Worm (Caenorhabditis elegans) whole organism, young adult: ENCODE data around the gene T22C8.1.

Experiments
- B0035.1 ChIP-seq: sonication (generic microtip); optimal IDR thresholded peaks from 2 replicates; lab custom pipeline; 2016; ENCODE audit warnings: missing genetic modification characterization, mild to moderate bottlenecking, missing compliant biosample characterization, missing genotype, missing genetic modification reagents
- C17E4.6 ChIP-seq: fragments of 200-800 bp; sonication (Bioruptor generic); IDR thresholded peaks from 2 replicates; pipeline ENCODE4 v1.3.6; 2022; ENCODE audit warnings: missing genetic modification reagents, missing genetic modification characterization, missing compliant biosample characterization
- F10E7.11 ChIP-seq: sonication (generic microtip); optimal IDR thresholded peaks from 2 replicates; lab custom pipeline; 2017; ENCODE audit warnings: mild to moderate bottlenecking, missing genetic modification characterization, moderate library complexity, missing compliant biosample characterization
- F22D6.2 ChIP-seq: sonication (generic microtip); optimal IDR thresholded peaks from 2 replicates; lab custom pipeline; 2016; ENCODE audit warnings: mild to moderate bottlenecking, missing genetic modification characterization, missing compliant biosample characterization
- F23B12.7 ChIP-seq: sonication (generic microtip); optimal IDR thresholded peaks from 2 replicates; lab custom pipeline; 2017; ENCODE audit warnings: missing genetic modification characterization, mild to moderate bottlenecking, missing compliant biosample characterization, antibody characterized with exemption, moderate library complexity; ENCODE audit not compliant: insufficient read depth
- F37B4.10 ChIP-seq: fragments of 200-800 bp; sonication (Bioruptor generic); IDR thresholded peaks from 2 replicates; pipeline ENCODE4 v1.3.6; 2022; ENCODE audit warnings: missing genetic modification characterization, missing compliant biosample characterization
- T26A5.8 ChIP-seq: sonication (generic microtip); optimal IDR thresholded peaks from 2 replicates; lab custom pipeline; 2016; ENCODE audit warnings: missing genetic modification characterization, missing compliant biosample characterization
- Y53G8AR.9 ChIP-seq: fragments of 200-800 bp; sonication (Bioruptor generic); conservative IDR thresholded peaks from 2 replicates; pipeline ENCODE4 v1.3.6; 2022; ENCODE audit warnings: missing genetic modification reagents, missing genetic modification characterization, missing compliant biosample characterization
- akir-1 ChIP-seq: fragments of 200-800 bp; sonication (Bioruptor generic); optimal IDR thresholded peaks from 2 replicates; lab custom pipeline; 2018; ENCODE audit warnings: mild to moderate bottlenecking, missing genetic modification characterization, moderate library complexity, missing compliant biosample characterization
- ama-1 ChIP-seq, 3 experiments: fragments of 150-350 bp in 1 of 3; sonication (generic microtip) in 2 of 3; optimal IDR thresholded peaks; 2 replicates each; lab custom pipeline; 2014 to 2018; ENCODE audit warnings: missing biosample characterization in 2 of 3, missing genetic modification characterization in 2 of 3, missing genetic modification reagents in 2 of 3
- attf-5 ChIP-seq: fragments of 200-800 bp; sonication (Bioruptor generic); optimal IDR thresholded peaks from 2 replicates; lab custom pipeline; 2018; ENCODE audit warnings: mild to moderate bottlenecking, missing genetic modification characterization, missing compliant biosample characterization
- attf-6 ChIP-seq: fragments of 200-800 bp; sonication (Bioruptor generic); IDR thresholded peaks from 2 replicates; pipeline ENCODE4 v1.3.6; 2022; ENCODE audit warnings: missing genetic modification reagents, missing genetic modification characterization, missing compliant biosample characterization
- ccch-3 ChIP-seq: fragments of 200-800 bp; sonication (Bioruptor generic); optimal IDR thresholded peaks from 2 replicates; lab custom pipeline; 2018; ENCODE audit warnings: mild to moderate bottlenecking, missing genetic modification characterization, missing compliant biosample characterization
- cebp-1 ChIP-seq, 2 experiments: fragments of 200-800 bp in 1 of 2; sonication (Bioruptor generic) in 1 of 2; sonication (generic microtip) in 1 of 2; IDR thresholded peaks in 1 of 2; optimal IDR thresholded peaks in 1 of 2; 2 replicates each; pipeline versions ENCODE4 v1.3.6 to Lab custom; 2017 to 2022; ENCODE audit warnings: missing compliant biosample characterization in 2 of 2, missing genetic modification characterization in 2 of 2, mild to moderate bottlenecking in 1 of 2, missing genetic modification reagents in 1 of 2, moderate library complexity in 1 of 2
- ceh-100 ChIP-seq: fragments of 200-800 bp; sonication (Bioruptor generic); IDR thresholded peaks from 2 replicates; pipeline ENCODE4 v1.3.6; 2022; ENCODE audit warnings: missing genetic modification reagents, missing genetic modification characterization, missing compliant biosample characterization
- ceh-27 ChIP-seq: fragments of 200-800 bp; sonication (Bioruptor generic); optimal IDR thresholded peaks from 2 replicates; lab custom pipeline; 2018; ENCODE audit warnings: mild to moderate bottlenecking, missing genetic modification characterization, moderate library complexity, missing compliant biosample characterization
- ceh-79 ChIP-seq: sonication (generic microtip); optimal IDR thresholded peaks from 2 replicates; lab custom pipeline; 2017; ENCODE audit warnings: mild to moderate bottlenecking, missing genetic modification characterization, missing compliant biosample characterization
- ceh-91 ChIP-seq: fragments of 200-800 bp; sonication (Bioruptor generic); IDR thresholded peaks from 2 replicates; pipeline ENCODE4 v1.3.6; 2022; ENCODE audit warnings: missing genetic modification reagents, missing genetic modification characterization, missing compliant biosample characterization
- efl-1 ChIP-seq: fragments of 150-350 bp; optimal IDR thresholded peaks from 2 replicates; lab custom pipeline; 2014; ENCODE audit warnings: missing biosample characterization, missing genetic modification reagents, missing genetic modification characterization
- egl-44 ChIP-seq: fragments of 200-800 bp; sonication (Bioruptor generic); IDR thresholded peaks from 2 replicates; pipeline ENCODE4 v1.3.6; 2022; ENCODE audit warnings: missing genetic modification reagents, missing genetic modification characterization, missing compliant biosample characterization
- ets-4 ChIP-seq: fragments of 200-800 bp; sonication (Bioruptor generic); optimal IDR thresholded peaks from 2 replicates; lab custom pipeline; 2018; ENCODE audit warnings: mild to moderate bottlenecking, missing genetic modification characterization, missing compliant biosample characterization
- fkh-3 ChIP-seq: sonication (generic microtip); optimal IDR thresholded peaks from 2 replicates; lab custom pipeline; 2016; ENCODE audit warnings: mild to moderate bottlenecking, missing genetic modification characterization, missing compliant biosample characterization
- him-1 ChIP-seq: sonication (generic microtip); optimal IDR thresholded peaks from 2 replicates; lab custom pipeline; 2016; ENCODE audit warnings: missing genotype, missing genetic modification reagents, missing genetic modification characterization, missing compliant biosample characterization
- hlh-12 ChIP-seq: sonication (generic microtip); optimal IDR thresholded peaks from 2 replicates; lab custom pipeline; 2016; ENCODE audit warnings: missing genetic modification characterization, missing compliant biosample characterization
- hsf-1 ChIP-seq: fragments of 200-800 bp; sonication (Bioruptor generic); IDR thresholded peaks from 2 replicates; pipeline ENCODE4 v1.3.6; 2022; ENCODE audit warnings: missing genetic modification reagents, missing genetic modification characterization, missing compliant biosample characterization
- lag-1 ChIP-seq: fragments of 200-800 bp; sonication (Bioruptor generic); IDR thresholded peaks from 2 replicates; pipeline ENCODE4 v1.3.6; 2022; ENCODE audit warnings: missing genetic modification reagents, missing genetic modification characterization, missing compliant biosample characterization
- let-607 ChIP-seq, 2 experiments: fragments of 200-800 bp in 1 of 2; sonication (Bioruptor generic) in 1 of 2; sonication (generic microtip) in 1 of 2; optimal IDR thresholded peaks; 2 replicates each; lab custom pipeline; 2016 to 2018; ENCODE audit warnings: mild to moderate bottlenecking in 2 of 2, missing compliant biosample characterization in 2 of 2, missing genetic modification characterization in 2 of 2, moderate library complexity in 2 of 2, missing genotype in 1 of 2
- lin-54 ChIP-seq: fragments of 200-800 bp; sonication (Bioruptor generic); optimal IDR thresholded peaks from 2 replicates; lab custom pipeline; 2018; ENCODE audit warnings: mild to moderate bottlenecking, missing genetic modification characterization, missing compliant biosample characterization
- lir-1 ChIP-seq: fragments of 200-800 bp; sonication (Bioruptor generic); conservative IDR thresholded peaks from 2 replicates; pipeline ENCODE4 v1.3.6; 2022; ENCODE audit warnings: missing genetic modification reagents, missing genetic modification characterization, missing compliant biosample characterization
- lsl-1 ChIP-seq: fragments of 200-800 bp; sonication (Bioruptor generic); optimal IDR thresholded peaks from 2 replicates; lab custom pipeline; 2018; ENCODE audit warnings: mild to moderate bottlenecking, missing genetic modification characterization, moderate library complexity, missing compliant biosample characterization
- mcd-1 ChIP-seq: fragments of 200-800 bp; sonication (Bioruptor generic); IDR thresholded peaks from 2 replicates; pipeline ENCODE4 v1.3.6; 2022; ENCODE audit warnings: missing genetic modification reagents, missing genetic modification characterization, missing compliant biosample characterization
- nfyb-1 ChIP-seq: fragments of 200-800 bp; sonication (Bioruptor generic); IDR thresholded peaks from 2 replicates; pipeline ENCODE4 v1.3.6; 2022; ENCODE audit warnings: missing genetic modification reagents, missing genetic modification characterization, missing compliant biosample characterization
- nhr-120 ChIP-seq: fragments of 200-800 bp; sonication (Bioruptor generic); IDR thresholded peaks from 2 replicates; pipeline ENCODE4 v1.3.6; 2022; ENCODE audit warnings: missing genetic modification characterization, missing compliant biosample characterization
- nhr-27 ChIP-seq: fragments of 200-800 bp; sonication (Bioruptor generic); optimal IDR thresholded peaks from 2 replicates; lab custom pipeline; 2018; ENCODE audit warnings: mild to moderate bottlenecking, missing genetic modification characterization, moderate library complexity, missing compliant biosample characterization
- nhr-80 ChIP-seq: sonication (generic microtip); optimal IDR thresholded peaks from 2 replicates; lab custom pipeline; 2016; ENCODE audit warnings: missing genetic modification characterization, missing compliant biosample characterization
- nhr-90 ChIP-seq: sonication (generic microtip); optimal IDR thresholded peaks from 2 replicates; lab custom pipeline; 2016; ENCODE audit warnings: missing genotype, mild to moderate bottlenecking, missing genetic modification characterization, missing compliant biosample characterization
- sdz-38 ChIP-seq: sonication (generic microtip); optimal IDR thresholded peaks from 2 replicates; lab custom pipeline; 2016; ENCODE audit warnings: missing genotype, missing genetic modification characterization, missing compliant biosample characterization
- sea-2 ChIP-seq: fragments of 200-800 bp; sonication (Bioruptor generic); IDR thresholded peaks from 2 replicates; pipeline ENCODE4 v1.3.6; 2022; ENCODE audit warnings: missing genetic modification characterization, missing compliant biosample characterization
- snpc-1.1 ChIP-seq: sonication (generic microtip); optimal IDR thresholded peaks from 2 replicates; lab custom pipeline; 2017; ENCODE audit warnings: missing genetic modification characterization, mild to moderate bottlenecking, missing compliant biosample characterization, antibody characterized with exemption, moderate library complexity, missing genotype, missing genetic modification reagents; ENCODE audit not compliant: insufficient read depth
- snpc-1.3 ChIP-seq: sonication (generic microtip); optimal IDR thresholded peaks from 2 replicates; lab custom pipeline; 2017; ENCODE audit warnings: missing genetic modification characterization, mild to moderate bottlenecking, missing compliant biosample characterization, antibody characterized with exemption, moderate library complexity, missing genotype, missing genetic modification reagents; ENCODE audit not compliant: insufficient read depth
- snpc-4 ChIP-seq, 5 experiments: fragments of 150-350 bp in 1 of 5; sonication (generic microtip) in 4 of 5; optimal IDR thresholded peaks; 2 replicates each; lab custom pipeline; 2014 to 2018; ENCODE audit warnings: missing genetic modification characterization in 5 of 5, missing biosample characterization in 3 of 5, antibody characterized with exemption in 2 of 5, mild to moderate bottlenecking in 2 of 5, missing compliant biosample characterization in 2 of 5, missing genotype in 2 of 5, moderate library complexity in 2 of 5, missing genetic modification reagents in 1 of 5
- tbp1 ChIP-seq: fragments of 200-800 bp; sonication (Bioruptor generic); optimal IDR thresholded peaks from 2 replicates; lab custom pipeline; 2018; ENCODE audit warnings: mild to moderate bottlenecking, missing genetic modification characterization, missing compliant biosample characterization
- tbx-9 ChIP-seq: sonication (generic microtip); optimal IDR thresholded peaks from 2 replicates; lab custom pipeline; 2016; ENCODE audit warnings: borderline replicate concordance, missing genetic modification characterization, inconsistent platforms, missing compliant biosample characterization
- xnd-1 ChIP-seq: sonication (generic microtip); optimal IDR thresholded peaks from 2 replicates; lab custom pipeline; 2016; ENCODE audit warnings: missing genotype, missing genetic modification reagents, missing genetic modification characterization, missing compliant biosample characterization
- zfh-2 ChIP-seq: fragments of 200-800 bp; sonication (Bioruptor generic); conservative IDR thresholded peaks from 2 replicates; pipeline ENCODE4 v1.3.6; 2022; ENCODE audit warnings: missing genetic modification reagents, missing genetic modification characterization, missing compliant biosample characterization

T22C8.1 gene

ce11 chrII:8612470-8612869 lies at the start of gene T22C8.1:
Gene T22C8.1, plus strand, starts transcription at chrII:8612770.
- TF ChIP-seq nhr-80 (tag; lab: Kevin White, UChicago) = no peak
- TF ChIP-seq ama-1 (optimal IDR thresholded peaks at IDR 0.05; lab: Kevin White, UChicago) = no peak
- no peak for TF ChIP-seq ama-1 (GFP tag; optimal IDR thresholded peaks at IDR 0.05; lab: Kevin White, UChicago)
- TF ChIP-seq him-1 = no peak

- no peak for TF ChIP-seq ceh-27
- TF ChIP-seq nhr-90 (tag; lab: Kevin White, UChicago) = no peak
- TF ChIP-seq ceh-79 (tag; lab: Kevin White, UChicago) = no peak
- no peak for TF ChIP-seq sea-2 (GFP tag; lab: Robert Waterston, UW)
- no peak for TF ChIP-seq hlh-12 (tag; lab: Kevin White, UChicago)
- no peak for TF ChIP-seq efl-1 (GFP tag; lab: Kevin White, UChicago)
- no peak for TF ChIP-seq tbp1 (GFP tag; lab: Kevin White, UChicago)
- TF ChIP-seq nhr-80 (tag; lab: Kevin White, UChicago) = peak; percentile 17
- TF ChIP-seq ets-4 (GFP tag; lab: Kevin White, UChicago) = no peak
- TF ChIP-seq nhr-120 (GFP tag; lab: Robert Waterston, UW) = no peak
- no peak for TF ChIP-seq F22D6.2 (tag; lab: Kevin White, UChicago)
- TF ChIP-seq F10E7.11 (tag; lab: Kevin White, UChicago) = no peak
- peak; percentile 28 for TF ChIP-seq attf-5
- TF ChIP-seq nhr-27 (tag; lab: Kevin White, UChicago) = no peak
- TF ChIP-seq F37B4.10 (GFP tag; lab: Robert Waterston, UW) = no peak
- no peak for TF ChIP-seq ama-1 (optimal IDR thresholded peaks at IDR 0.05; lab: Kevin White, UChicago)
- TF ChIP-seq ama-1 (GFP tag; optimal IDR thresholded peaks at IDR 0.05; lab: Kevin White, UChicago) = no peak
- TF ChIP-seq mcd-1 (GFP tag; lab: Robert Waterston, UW) = peak; percentile 67
- TF ChIP-seq B0035.1 (tag; lab: Kevin White, UChicago) = no peak
- TF ChIP-seq lin-54 = peak; percentile 35
- TF ChIP-seq C17E4.6 (GFP tag; lab: Robert Waterston, UW) = no peak
- TF ChIP-seq egl-44 = no peak
- peak; percentile 1 for TF ChIP-seq F23B12.7 (tag; lab: Kevin White, UChicago)
- TF ChIP-seq hsf-1 (GFP tag; lab: Robert Waterston, UW) = no peak
- peak; percentile 19; the same call in 1 of the 2 replicates for TF ChIP-seq cebp-1 (GFP tag; IDR thresholded peaks at IDR 0.05; lab: Robert Waterston, UW)
- TF ChIP-seq cebp-1 (tag; optimal IDR thresholded peaks at IDR 0.05; lab: Kevin White, UChicago) = peak; percentile 76
- TF ChIP-seq ceh-100 = no peak
- TF ChIP-seq Y53G8AR.9 = no peak
- no peak for TF ChIP-seq T26A5.8 (tag; lab: Kevin White, UChicago)
- no peak for TF ChIP-seq akir-1 (GFP tag; lab: Kevin White, UChicago)
- no peak for TF ChIP-seq snpc-1.1 (tag; lab: Kevin White, UChicago)
- TF ChIP-seq nfyb-1 = no peak
- no peak for TF ChIP-seq snpc-4 (GFP tag; optimal IDR thresholded peaks at IDR 0.05; lab: Kevin White, UChicago)
- TF ChIP-seq snpc-4 (tag; optimal IDR thresholded peaks at IDR 0.05; lab: Kevin White, UChicago) = no peak
- no peak for TF ChIP-seq tbx-9 (tag; lab: Kevin White, UChicago)
- TF ChIP-seq sdz-38 (tag; lab: Kevin White, UChicago) = no peak
- peak; percentile 35 to 68 for TF ChIP-seq let-607 (tag; optimal IDR thresholded peaks at IDR 0.05; lab: Kevin White, UChicago)
- no peak for TF ChIP-seq lir-1
- no peak for TF ChIP-seq ccch-3 (GFP tag; lab: Kevin White, UChicago)
- TF ChIP-seq lag-1 = no peak
- TF ChIP-seq snpc-1.3 (tag; lab: Kevin White, UChicago) = no peak
- TF ChIP-seq xnd-1 (tag; lab: Kevin White, UChicago) = no peak
- no peak for TF ChIP-seq fkh-3 (tag; lab: Kevin White, UChicago)
- no peak for TF ChIP-seq lsl-1 (GFP tag; lab: Kevin White, UChicago)
- no peak for TF ChIP-seq ceh-91 (GFP tag; lab: Robert Waterston, UW)
- TF ChIP-seq attf-6 (GFP tag; lab: Robert Waterston, UW) = no peak
- TF ChIP-seq zfh-2 = no peak
Observed at ce11 chrII:8566039-8566438, 46.5 kb upstream of the T22C8.1 start, which contains the start of gene stc-1. Gene stc-1, minus strand, starts transcription at chrII:8566139.
